Worm (Caenorhabditis elegans) whole organism, L4 larva: ENCODE measurements around the gene tiar-1.

ENCODE experiments used
- F37D6.2 ChIP-seq: sonication (generic microtip); optimal IDR thresholded peaks from 2 replicates; lab custom pipeline; 2016; ENCODE audit warnings: mild to moderate bottlenecking, missing genetic modification characterization, missing compliant biosample characterization
- F44E2.7 ChIP-seq: fragments of 200-800 bp; sonication (Bioruptor generic); IDR thresholded peaks from 2 replicates; pipeline ENCODE4 v2.1.2; 2022; ENCODE audit warnings: missing genetic modification characterization, missing compliant biosample characterization
- R02D3.7 ChIP-seq: fragments of 150-350 bp; sonication (generic microtip); optimal IDR thresholded peaks from 3 replicates; lab custom pipeline; 2014; ENCODE audit warnings: missing biosample characterization, missing genetic modification characterization
- T20F7.1 ChIP-seq: fragments of 200-800 bp; sonication (Bioruptor generic); optimal IDR thresholded peaks from 2 replicates; lab custom pipeline; 2018; ENCODE audit warnings: mild to moderate bottlenecking, missing genetic modification characterization, missing compliant biosample characterization
- T26A8.4 ChIP-seq: fragments of 200-800 bp; sonication (Bioruptor generic); IDR thresholded peaks from 2 replicates; pipeline ENCODE4 v1.3.6; 2022; ENCODE audit warnings: missing genetic modification characterization, missing compliant biosample characterization
- Y5F2A.4 ChIP-seq: fragments of 200-800 bp; sonication (Bioruptor generic); optimal IDR thresholded peaks from 2 replicates; lab custom pipeline; 2018; ENCODE audit warnings: mild to moderate bottlenecking, missing genetic modification characterization, missing compliant biosample characterization
- ZK337.2 ChIP-seq: fragments of 200-800 bp; sonication (Bioruptor generic); IDR thresholded peaks from 2 replicates; pipeline ENCODE4 v1.3.6; 2022; ENCODE audit warnings: missing genetic modification reagents, missing genetic modification characterization, missing compliant biosample characterization
- aly-2 ChIP-seq: sonication (generic microtip); optimal IDR thresholded peaks from 2 replicates; lab custom pipeline; 2018; ENCODE audit warnings: missing biosample characterization, missing genetic modification characterization
- ceh-20 ChIP-seq: fragments of 200-800 bp; sonication (Bioruptor generic); IDR thresholded peaks from 2 replicates; pipeline ENCODE4 v1.3.6; 2022; ENCODE audit warnings: missing genetic modification reagents, missing genetic modification characterization, missing compliant biosample characterization
- ceh-28 ChIP-seq: fragments of 150-350 bp; optimal IDR thresholded peaks from 2 replicates; lab custom pipeline; 2014; ENCODE audit warnings: missing biosample characterization, missing genetic modification reagents, missing genetic modification characterization
- ceh-44 ChIP-seq: fragments of 200-800 bp; sonication (Bioruptor generic); IDR thresholded peaks from 2 replicates; pipeline ENCODE4 v1.3.6; 2022; ENCODE audit warnings: missing genetic modification reagents, missing genetic modification characterization, missing compliant biosample characterization
- ces-1 ChIP-seq: fragments of 150-350 bp; sonication (generic microtip); optimal IDR thresholded peaks from 4 replicates; lab custom pipeline; 2014; ENCODE audit warnings: missing biosample characterization, missing genetic modification reagents, missing genetic modification characterization
- cey-2 ChIP-seq: sonication (generic microtip); optimal IDR thresholded peaks from 3 replicates; lab custom pipeline; 2017; ENCODE audit warnings: missing genetic modification characterization, mild to moderate bottlenecking, missing compliant biosample characterization, antibody characterized with exemption, borderline replicate concordance; ENCODE audit not compliant: insufficient read depth
- ctbp-1 ChIP-seq: fragments of 200-800 bp; sonication (Bioruptor generic); IDR thresholded peaks from 2 replicates; pipeline ENCODE4 v1.3.6; 2022; ENCODE audit warnings: missing genetic modification reagents, missing genetic modification characterization, missing compliant biosample characterization
- dmd-6 ChIP-seq: fragments of 200-800 bp; sonication (Bioruptor generic); IDR thresholded peaks from 2 replicates; pipeline ENCODE4 v1.3.6; 2022; ENCODE audit warnings: missing genetic modification reagents, missing genetic modification characterization, missing compliant biosample characterization
- dmd-8 ChIP-seq: fragments of 200-800 bp; sonication (Bioruptor generic); IDR thresholded peaks from 2 replicates; pipeline ENCODE4 v1.3.6; 2022; ENCODE audit warnings: missing genetic modification characterization, missing compliant biosample characterization
- dmd-9 ChIP-seq: fragments of 200-800 bp; sonication (Bioruptor generic); IDR thresholded peaks from 2 replicates; pipeline ENCODE4 v1.3.6; 2022; ENCODE audit warnings: missing genetic modification reagents, missing genetic modification characterization, missing compliant biosample characterization
- egl-43 ChIP-seq: fragments of 200-800 bp; sonication (Bioruptor generic); IDR thresholded peaks from 2 replicates; pipeline ENCODE4 v1.3.6; 2022; ENCODE audit warnings: missing genetic modification reagents, missing genetic modification characterization, missing compliant biosample characterization
- fkh-10 ChIP-seq: fragments of 150-350 bp; optimal IDR thresholded peaks from 2 replicates; lab custom pipeline; 2014; ENCODE audit warnings: missing biosample characterization, missing genetic modification reagents, missing genetic modification characterization
- hmg-1.1 ChIP-seq: fragments of 200-800 bp; sonication (Bioruptor generic); IDR thresholded peaks from 2 replicates; pipeline ENCODE4 v1.3.6; 2022; ENCODE audit warnings: missing genetic modification reagents, missing genetic modification characterization, missing compliant biosample characterization
- jun-1 ChIP-seq: fragments of 150-350 bp; optimal IDR thresholded peaks from 2 replicates; lab custom pipeline; 2014; ENCODE audit warnings: missing biosample characterization, missing genetic modification reagents, missing genetic modification characterization
- lin-15B ChIP-seq: fragments of 150-350 bp; sonication (generic microtip); optimal IDR thresholded peaks from 3 replicates; lab custom pipeline; 2014; ENCODE audit warnings: missing biosample characterization, missing genetic modification characterization
- lin-38 ChIP-seq: fragments of 200-800 bp; sonication (Bioruptor generic); IDR thresholded peaks from 2 replicates; pipeline ENCODE4 v1.3.6; 2022; ENCODE audit warnings: missing genetic modification reagents, missing genetic modification characterization, missing compliant biosample characterization
- mep-1 ChIP-seq: fragments of 150-350 bp; sonication (generic microtip); optimal IDR thresholded peaks from 3 replicates; lab custom pipeline; 2014; ENCODE audit warnings: missing biosample characterization, missing genetic modification characterization
- nhr-41 ChIP-seq: fragments of 200-800 bp; sonication (Bioruptor generic); IDR thresholded peaks from 2 replicates; pipeline ENCODE4 v1.3.6; 2022; ENCODE audit warnings: missing genetic modification reagents, missing genetic modification characterization, missing compliant biosample characterization
- pqm-1 ChIP-seq: sonication (generic microtip); optimal IDR thresholded peaks from 2 replicates; lab custom pipeline; 2017; ENCODE audit warnings: missing biosample characterization, missing genetic modification characterization
- skn-1 ChIP-seq: fragments of 150-350 bp; optimal IDR thresholded peaks from 2 replicates; lab custom pipeline; 2014; ENCODE audit warnings: missing biosample characterization, missing genetic modification characterization
- unc-62 ChIP-seq, 3 experiments: fragments of 150-350 bp in 1 of 3; sonication (generic microtip); optimal IDR thresholded peaks in 2 of 3; peaks in 1 of 3; 1 replicate in 1 of 3; 2 replicates in 2 of 3; lab custom pipeline; 2014 to 2017; ENCODE audit warnings: missing biosample characterization in 3 of 3, missing genetic modification characterization in 3 of 3, missing genetic modification reagents in 3 of 3, missing genotype in 1 of 3
- zfp-3 ChIP-seq: fragments of 200-800 bp; sonication (Bioruptor generic); conservative IDR thresholded peaks from 2 replicates; pipeline ENCODE4 v1.3.6; 2022; ENCODE audit warnings: missing genetic modification reagents, missing genetic modification characterization, missing compliant biosample characterization
- zip-11 ChIP-seq: fragments of 200-800 bp; sonication (Bioruptor generic); IDR thresholded peaks from 2 replicates; pipeline ENCODE4 v1.3.6; 2022; ENCODE audit warnings: missing genetic modification characterization, missing compliant biosample characterization
- ztf-7 ChIP-seq: fragments of 150-350 bp; optimal IDR thresholded peaks from 2 replicates; lab custom pipeline; 2014; ENCODE audit warnings: missing biosample characterization, missing genetic modification characterization

tiar-1 gene

ce11 chrII:5736599-5736998 lies 22.0 kb upstream of the tiar-1 start:
- TF ChIP-seq zfp-3 (GFP tag; lab: Robert Waterston, UW) (no peak), dmd-8 (GFP tag; lab: Robert Waterston, UW) (no peak), T20F7.1 (GFP tag; lab: Kevin White, UChicago) (no peak), F44E2.7 (GFP tag; lab: Robert Waterston, UW) (no peak), skn-1 (tag; lab: Kevin White, UChicago) (no peak), unc-62 (GFP tag; optimal IDR thresholded peaks at IDR 0.05 in 1 of 2; lab: Kevin White, UChicago) (peak in 1 of 2 experiments; percentile 97), unc-62 (tag; optimal IDR thresholded peaks at IDR 0.05; lab: Kevin White, UChicago) (no peak)

ce11 chrII:5735744-5736143 lies 21.1 kb upstream of the tiar-1 start:
- TF ChIP-seq ceh-20 (no peak), unc-62 (GFP tag; optimal IDR thresholded peaks at IDR 0.05 in 1 of 2; lab: Kevin White, UChicago) (peak in 1 of 2 experiments; percentile 1), unc-62 (tag; optimal IDR thresholded peaks at IDR 0.05; lab: Kevin White, UChicago) (no peak)

- no peak for TF ChIP-seq ces-1 (GFP tag; lab: Kevin White, UChicago)
- TF ChIP-seq nhr-41 (GFP tag; lab: Robert Waterston, UW) = no peak
- no peak for TF ChIP-seq cey-2
- TF ChIP-seq pqm-1 (tag; lab: Kevin White, UChicago) = no peak
- TF ChIP-seq ZK337.2 (GFP tag; lab: Robert Waterston, UW) = no peak
- TF ChIP-seq skn-1 (tag; lab: Kevin White, UChicago) = no peak
- no peak for TF ChIP-seq ceh-44
- no peak for TF ChIP-seq R02D3.7 (tag; lab: Kevin White, UChicago)
- TF ChIP-seq ztf-7 (tag; lab: Kevin White, UChicago) = no peak
- TF ChIP-seq jun-1 (tag; lab: Kevin White, UChicago) = no peak
- no peak for TF ChIP-seq lin-15B (tag; lab: Kevin White, UChicago)
- no peak for TF ChIP-seq ceh-28 (tag; lab: Kevin White, UChicago)
- TF ChIP-seq Y5F2A.4 (GFP tag; lab: Kevin White, UChicago) = no peak
- no peak for TF ChIP-seq lin-38 (GFP tag; lab: Robert Waterston, UW)
Measured at ce11 chrII:5734883-5735282, 20.3 kb upstream of the tiar-1 start.

ce11 chrII:5730343-5731083 lies 15.9 kb upstream of the tiar-1 start, which contains the start of the genes C18A3.7 and C18A3.11:
C18A3.7 (minus strand) TSS chrII:5730443.
C18A3.11 (plus strand) TSS chrII:5731033.
- TF ChIP-seq Y5F2A.4 (GFP tag; lab: Kevin White, UChicago) (no peak), F37D6.2 (no peak), hmg-1.1 (no peak), mep-1 (tag; lab: Kevin White, UChicago) (no peak), dmd-9 (GFP tag; lab: Robert Waterston, UW) (no peak), T26A8.4 (GFP tag; lab: Robert Waterston, UW) (no peak), aly-2 (tag; lab: Kevin White, UChicago) (no peak)

- TF ChIP-seq ctbp-1 (GFP tag; lab: Robert Waterston, UW) (0 out of 2 replicates have a peak, but pooled peaks have one; percentile 14), fkh-10 (GFP tag; lab: Kevin White, UChicago) (peak; percentile 10), unc-62 (GFP tag; optimal IDR thresholded peaks at IDR 0.05 in 1 of 2; lab: Kevin White, UChicago) (peak in 1 of 2 experiments; percentile 35), unc-62 (tag; optimal IDR thresholded peaks at IDR 0.05; lab: Kevin White, UChicago) (no peak), egl-43 (GFP tag; lab: Robert Waterston, UW) (no peak), dmd-6 (GFP tag; lab: Robert Waterston, UW) (no peak), zip-11 (no peak)
- TF ChIP-seq, all 104 proteins: peak for 3
Measured at ce11 chrII:5727707-5728106, 13.1 kb upstream of the tiar-1 start, which contains the start of gene rab-3. rab-3 (minus strand) TSS chrII:5727853.
